Worm (Caenorhabditis elegans) whole organism, L4/young adult: ENCODE results near the gene thn-4.

Experiments
- W03F9.2 ChIP-seq: fragments of 150-350 bp; optimal IDR thresholded peaks from 2 replicates; lab custom pipeline; 2014; ENCODE audit warnings: missing biosample characterization, missing genetic modification characterization
- dao-5 ChIP-seq: sonication (generic microtip); optimal IDR thresholded peaks from 2 replicates; lab custom pipeline; 2016; ENCODE audit warnings: missing genotype, missing genetic modification characterization, moderate library complexity, missing compliant biosample characterization
- him-1 ChIP-seq: sonication (generic microtip); optimal IDR thresholded peaks from 2 replicates; lab custom pipeline; 2016; ENCODE audit warnings: missing genotype, missing genetic modification reagents, missing genetic modification characterization, missing compliant biosample characterization

DNA sequence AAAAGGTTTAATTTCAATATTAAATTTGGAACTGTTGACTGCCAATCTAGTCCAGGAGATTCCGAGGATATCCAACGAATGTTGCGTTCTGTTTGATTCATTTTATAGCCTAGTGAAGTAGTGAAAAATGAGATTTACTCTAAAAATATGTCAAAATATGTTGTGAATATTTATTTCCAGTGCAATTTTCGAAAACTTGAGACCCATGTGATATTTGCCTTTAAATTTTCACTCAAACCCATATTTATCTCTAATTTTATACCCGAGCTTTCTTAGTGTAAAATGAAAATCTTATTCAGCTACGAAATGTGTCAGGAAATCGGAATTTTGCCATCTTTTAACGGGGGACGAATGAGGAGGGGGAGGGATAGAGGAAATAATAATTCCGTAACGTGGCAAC, 38.6 kb upstream of the thn-4 start, which contains the start of gene F09C6.16:
- TF ChIP-seq W03F9.2 (no peak), dao-5 (tag; lab: Kevin White, UChicago) (no peak), him-1 (tag; lab: Kevin White, UChicago) (no peak)
